Fruit fly (Drosophila melanogaster): ENCODE results near the gene mura.
A peak's percentile ranks its signal among the peaks of the same experiment; 100 is the strongest.

The mura gene

dm6 chr3R:9586663-9587248, 35.1 kb upstream of the mura start, which contains the start of gene P58IPK (continued):
- TF ChIP-seq sna (GFP tag; IDR thresholded peaks at IDR 0.05; ENCODE audit: partially characterized antibody) (peak; percentile 92), Dad (GFP tag; optimal IDR thresholded peaks at IDR 0.05) (peak; percentile 72), Dfd (GFP tag; optimal IDR thresholded peaks at IDR 0.05) (no peak), Opbp (GFP tag; IDR thresholded peaks at IDR 0.05; ENCODE audit: partially characterized antibody) (peak; percentile 96), lbe (GFP tag; optimal IDR thresholded peaks at IDR 0.05) (peak; percentile 41), danr (GFP tag; IDR thresholded peaks at IDR 0.05) (no peak), Oli (tag; optimal IDR thresholded peaks at IDR 0.05) (peak; percentile 0), Mes4 (GFP tag; optimal IDR thresholded peaks at IDR 0.05) (peak; percentile 36), kay (GFP tag; optimal IDR thresholded peaks at IDR 0.05) (peak; percentile 70), amos (GFP tag; IDR thresholded peaks at IDR 0.05; ENCODE audit: partially characterized antibody) (peak; percentile 97), inv (GFP tag; IDR thresholded peaks at IDR 0.05; ENCODE audit: partially characterized antibody) (peak; percentile 96), CG11085 (GFP tag; IDR thresholded peaks at IDR 0.05) (no peak), CG15073 (GFP tag; optimal IDR thresholded peaks at IDR 0.05) (no peak), CG31441 (GFP tag; IDR thresholded peaks at IDR 0.05) (peak; percentile 94), CG3838 (GFP tag; optimal IDR thresholded peaks at IDR 0.05) (peak; percentile 52), Optix (GFP tag; IDR thresholded peaks at IDR 0.05) (peak; percentile 65; the same call in 2 of the 3 replicates), chm (GFP tag; IDR thresholded peaks at IDR 0.05) (no peak; the same call in 1 of the 2 replicates), CG18764 (GFP tag; optimal IDR thresholded peaks at IDR 0.05) (peak; percentile 55), CoRest (tag; optimal IDR thresholded peaks at IDR 0.05) (peak; percentile 74), MBD-R2 (GFP tag; IDR thresholded peaks at IDR 0.05) (peak; percentile 79), CHES-1-like (GFP tag; optimal IDR thresholded peaks at IDR 0.05) (peak; percentile 69), CG43689 (GFP tag; IDR thresholded peaks at IDR 0.05) (no peak), repo (GFP tag; optimal IDR thresholded peaks at IDR 0.05) (peak; percentile 35), fd102C (GFP tag; optimal IDR thresholded peaks at IDR 0.05) (no peak), CG32532 (GFP tag; IDR thresholded peaks at IDR 0.05) (peak; percentile 76), CG13775 (GFP tag; optimal IDR thresholded peaks at IDR 0.05) (peak; percentile 36), kah (GFP tag; optimal IDR thresholded peaks at IDR 0.05) (peak; percentile 55), ssp (GFP tag; IDR thresholded peaks at IDR 0.05) (peak; percentile 76), Mad (GFP tag; optimal IDR thresholded peaks at IDR 0.05) (peak; percentile 83), Hr51 (GFP tag; optimal IDR thresholded peaks at IDR 0.05) (peak in 1 of 2 experiments; percentile 78), prd (optimal IDR thresholded peaks at IDR 0.05) (no peak), prd (GFP tag; IDR thresholded peaks at IDR 0.05) (peak; percentile 73), pros (GFP tag; optimal IDR thresholded peaks at IDR 0.05) (no peak), gfzf (GFP tag; optimal IDR thresholded peaks at IDR 0.05) (peak; percentile 41), CG8944 (GFP tag; optimal IDR thresholded peaks at IDR 0.05) (peak; percentile 65), pb (GFP tag; optimal IDR thresholded peaks at IDR 0.05) (peak; percentile 38), HHEX (GFP tag; optimal IDR thresholded peaks at IDR 0.05) (peak; percentile 37), hbn (GFP tag; IDR thresholded peaks at IDR 0.05; ENCODE audit: partially characterized antibody) (peak; percentile 88), B-H2 (GFP tag; optimal IDR thresholded peaks at IDR 0.05) (peak; percentile 48), dati (GFP tag; IDR thresholded peaks at IDR 0.05) (no peak), ATbp (GFP tag; optimal IDR thresholded peaks at IDR 0.05) (no peak), CG9215 (GFP tag; IDR thresholded peaks at IDR 0.05) (peak; percentile 65), CG12219 (GFP tag; optimal IDR thresholded peaks at IDR 0.05) (no peak), knrl (GFP tag; IDR thresholded peaks at IDR 0.05; ENCODE audit: partially characterized antibody) (peak; percentile 96), Lhr (GFP tag; optimal IDR thresholded peaks at IDR 0.05) (peak; percentile 65), Fer1 (GFP tag; optimal IDR thresholded peaks at IDR 0.05) (peak; percentile 41), crp (GFP tag; optimal IDR thresholded peaks at IDR 0.05) (peak in 1 of 2 experiments; percentile 52), ind (GFP tag; optimal IDR thresholded peaks at IDR 0.05) (peak; percentile 72), Atf6 (GFP tag; IDR thresholded peaks at IDR 0.05) (no peak; the same call in 1 of the 2 replicates), ase (GFP tag; IDR thresholded peaks at IDR 0.05) (0 out of 3 replicates have a peak, but pooled peaks have one; percentile 11)
